Fruit fly (Drosophila melanogaster): ENCODE measurements around the gene snf.

The snf gene

DNA sequence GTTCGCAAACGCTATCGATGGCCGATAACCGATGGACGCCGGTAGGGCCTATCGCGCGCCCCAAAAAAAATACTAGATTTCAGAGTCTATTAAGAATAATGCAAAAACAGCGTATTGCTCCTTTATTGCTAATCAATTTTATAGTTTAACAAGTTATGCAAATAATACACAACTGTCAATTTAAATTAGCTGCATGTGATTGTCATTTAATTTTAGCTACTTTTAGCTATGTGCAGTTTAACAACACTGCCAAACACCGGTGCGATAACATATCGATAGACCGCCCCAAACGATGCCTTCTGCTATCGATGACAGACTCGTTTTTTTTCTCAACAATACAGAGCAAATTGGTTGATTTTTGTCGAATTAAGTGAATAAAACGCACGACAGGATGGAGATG lies at the start of gene snf, which contains the start of gene Cdk7 (continued):
- TF ChIP-seq Lim3 (GFP tag; IDR thresholded peaks at IDR 0.05): no peak
- peak; percentile 47 for TF ChIP-seq CG12744 (GFP tag; optimal IDR thresholded peaks at IDR 0.05)
- no peak for TF ChIP-seq gcm2 (GFP tag; optimal IDR thresholded peaks at IDR 0.05)
- TF ChIP-seq so (GFP tag; IDR thresholded peaks at IDR 0.05): no peak
- TF ChIP-seq slp2 (GFP tag; optimal IDR thresholded peaks at IDR 0.05): peak; percentile 11
- peak; percentile 80 for TF ChIP-seq sna (GFP tag; IDR thresholded peaks at IDR 0.05; ENCODE audit: partially characterized antibody)
- TF ChIP-seq pum (GFP tag; optimal IDR thresholded peaks at IDR 0.05): peak; percentile 20
- TF ChIP-seq CG4820 (GFP tag; optimal IDR thresholded peaks at IDR 0.05): peak; percentile 16
- TF ChIP-seq CG7963 (GFP tag; IDR thresholded peaks at IDR 0.05; ENCODE audit: partially characterized antibody): peak; percentile 69; the same call in 2 of the 3 replicates
- peak; percentile 90 for TF ChIP-seq Sry-δ (GFP tag; optimal IDR thresholded peaks at IDR 0.05)
- peak; percentile 78 for TF ChIP-seq sqz (GFP tag; optimal IDR thresholded peaks at IDR 0.05)
- TF ChIP-seq bbx (GFP tag; IDR thresholded peaks at IDR 0.05; ENCODE audit: partially characterized antibody): peak; percentile 67
- TF ChIP-seq YL-1 (GFP tag; optimal IDR thresholded peaks at IDR 0.05): peak; percentile 58
- peak; percentile 35 for TF ChIP-seq vfl (GFP tag; optimal IDR thresholded peaks at IDR 0.05)
- TF ChIP-seq ato (GFP tag; IDR thresholded peaks at IDR 0.05; ENCODE audit: partially characterized antibody): peak; percentile 57; the same call in 1 of the 2 replicates
- TF ChIP-seq cas (GFP tag; IDR thresholded peaks at IDR 0.05): no peak
- no peak for TF ChIP-seq bowl (GFP tag; IDR thresholded peaks at IDR 0.05)
- TF ChIP-seq CrebB (tag; optimal IDR thresholded peaks at IDR 0.05): no peak
- TF ChIP-seq CG17186 (GFP tag; optimal IDR thresholded peaks at IDR 0.05): peak; percentile 96
- no peak for TF ChIP-seq ATbp (GFP tag; optimal IDR thresholded peaks at IDR 0.05)
- TF ChIP-seq bcd (GFP tag; optimal IDR thresholded peaks at IDR 0.05): peak; percentile 20
- TF ChIP-seq CG9876 (GFP tag; optimal IDR thresholded peaks at IDR 0.05): peak; percentile 40
- TF ChIP-seq Dp (GFP tag; optimal IDR thresholded peaks at IDR 0.05): peak; percentile 68
- TF ChIP-seq hbn (GFP tag; IDR thresholded peaks at IDR 0.05; ENCODE audit: partially characterized antibody): peak; percentile 70
- peak; percentile 69 for TF ChIP-seq Ets97D (GFP tag; optimal IDR thresholded peaks at IDR 0.05)
- TF ChIP-seq Lhr (GFP tag; optimal IDR thresholded peaks at IDR 0.05): peak; percentile 24
- TF ChIP-seq CG34376 (GFP tag; optimal IDR thresholded peaks at IDR 0.05): no peak
- TF ChIP-seq Mad (GFP tag; optimal IDR thresholded peaks at IDR 0.05): peak; percentile 32
- TF ChIP-seq CG17912 (GFP tag; optimal IDR thresholded peaks at IDR 0.05): no peak
- TF ChIP-seq CG3163 (GFP tag; optimal IDR thresholded peaks at IDR 0.05): peak; percentile 38
- no peak for TF ChIP-seq CG13894 (tag; optimal IDR thresholded peaks at IDR 0.05)
- TF ChIP-seq Myb (GFP tag; optimal IDR thresholded peaks at IDR 0.05): peak; percentile 70
- no peak for TF ChIP-seq CG11398 (GFP tag; optimal IDR thresholded peaks at IDR 0.05)
- peak; percentile 1 for TF ChIP-seq repo (GFP tag; optimal IDR thresholded peaks at IDR 0.05)
- peak; percentile 71 for TF ChIP-seq lilli (GFP tag; optimal IDR thresholded peaks at IDR 0.05)
- peak; percentile 34 for TF ChIP-seq az2 (GFP tag; optimal IDR thresholded peaks at IDR 0.05)
- TF ChIP-seq Bteb2 (GFP tag; optimal IDR thresholded peaks at IDR 0.05): peak; percentile 42
- TF ChIP-seq luna (GFP tag; optimal IDR thresholded peaks at IDR 0.05): peak; percentile 26
- TF ChIP-seq ewg (GFP tag; optimal IDR thresholded peaks at IDR 0.05): peak; percentile 24
- peak; percentile 83 for TF ChIP-seq vnd (GFP tag; IDR thresholded peaks at IDR 0.05; ENCODE audit: partially characterized antibody)
- peak; percentile 55 for TF ChIP-seq CG1792 (GFP tag; optimal IDR thresholded peaks at IDR 0.05)
- no peak for TF ChIP-seq CG17361 (GFP tag; IDR thresholded peaks at IDR 0.05)
- peak; percentile 74 for TF ChIP-seq trem (tag; optimal IDR thresholded peaks at IDR 0.05)
- TF ChIP-seq ac (GFP tag; optimal IDR thresholded peaks at IDR 0.05): no peak
- TF ChIP-seq CG9609 (GFP tag; optimal IDR thresholded peaks at IDR 0.05): peak; percentile 30
- TF ChIP-seq CG8388 (GFP tag; optimal IDR thresholded peaks at IDR 0.05): no peak
- TF ChIP-seq Hr3 (GFP tag; optimal IDR thresholded peaks at IDR 0.05): peak; percentile 11
- no peak for TF ChIP-seq C15 (GFP tag; IDR thresholded peaks at IDR 0.05)
- TF ChIP-seq CG10462 (GFP tag; optimal IDR thresholded peaks at IDR 0.05): no peak
- peak; percentile 36; the same call in 1 of the 2 replicates for TF ChIP-seq CG4404 (GFP tag; IDR thresholded peaks at IDR 0.05)
- no peak for TF ChIP-seq gem (tag; optimal IDR thresholded peaks at IDR 0.05)

Data from whole organism, embryonic.